Fruit fly (Drosophila melanogaster) whole organism, embryonic: ENCODE measurements around the gene Ccp84Ad.

Experiments
- ATbp ChIP-seq: fragments of 200-800 bp; sonication (Bioruptor generic); optimal IDR thresholded peaks from 2 replicates; lab custom pipeline; 2017; ENCODE audit warnings: missing biosample characterization, mild to moderate bottlenecking, missing genetic modification characterization, missing genetic modification reagents
- Blimp-1 ChIP-seq: fragments of 200-800 bp; sonication (Bioruptor generic); optimal IDR thresholded peaks from 3 replicates; lab custom pipeline; 2018; ENCODE audit warnings: missing biosample characterization, missing genetic modification characterization, mild to moderate bottlenecking, moderate library complexity, missing genetic modification reagents
- C15 ChIP-seq: fragments of 200-800 bp; sonication (Bioruptor generic); IDR thresholded peaks from 3 replicates; pipeline ENCODE4 v1.3.6; 2022; ENCODE audit warnings: missing biosample characterization, missing genetic modification characterization
- CG10147 ChIP-seq: fragments of 200-800 bp; sonication (Bioruptor generic); optimal IDR thresholded peaks from 2 replicates; lab custom pipeline; 2019; ENCODE audit warnings: missing biosample characterization, mild to moderate bottlenecking, missing genetic modification characterization, moderate library complexity
- CG12104 ChIP-seq: fragments of 200-800 bp; sonication (Bioruptor generic); optimal IDR thresholded peaks from 3 replicates; lab custom pipeline; 2016; ENCODE audit warnings: missing biosample characterization, missing genetic modification characterization
- CG13123 ChIP-seq: fragments of 200-800 bp; sonication (Bioruptor generic); optimal IDR thresholded peaks from 2 replicates; lab custom pipeline; 2016; ENCODE audit warnings: missing biosample characterization, missing genetic modification characterization
- CG14667 ChIP-seq: fragments of 200-800 bp; sonication (Bioruptor generic); IDR thresholded peaks from 2 replicates; pipeline ENCODE4 v1.3.6; 2022; ENCODE audit warnings: missing biosample characterization, missing genetic modification characterization
- CG16863 ChIP-seq: fragments of 200-800 bp; sonication (Bioruptor generic); optimal IDR thresholded peaks from 3 replicates; lab custom pipeline; 2016; ENCODE audit warnings: missing biosample characterization, missing genetic modification characterization
- CG17186 ChIP-seq: fragments of 200-800 bp; sonication (Bioruptor generic); optimal IDR thresholded peaks from 3 replicates; lab custom pipeline; 2017; ENCODE audit warnings: missing biosample characterization, missing genetic modification reagents, missing genetic modification characterization
- CG18619 ChIP-seq: fragments of 200-800 bp; sonication (Bioruptor generic); optimal IDR thresholded peaks from 3 replicates; lab custom pipeline; 2017; ENCODE audit warnings: missing biosample characterization, mild to moderate bottlenecking, missing genetic modification characterization
- CG2120 ChIP-seq: fragments of 200-800 bp; sonication (Bioruptor generic); optimal IDR thresholded peaks from 3 replicates; lab custom pipeline; 2016; ENCODE audit warnings: missing biosample characterization, missing genetic modification characterization
- CG2202 ChIP-seq: fragments of 200-800 bp; sonication (Bioruptor generic); optimal IDR thresholded peaks from 2 replicates; lab custom pipeline; 2018; ENCODE audit warnings: missing biosample characterization, mild to moderate bottlenecking, missing genetic modification characterization
- CG30020 ChIP-seq: fragments of 200-800 bp; optimal IDR thresholded peaks from 2 replicates; lab custom pipeline; 2019; ENCODE audit warnings: missing biosample characterization, mild to moderate bottlenecking, missing genetic modification characterization, moderate library complexity
- CG5245 ChIP-seq: fragments of 200-800 bp; sonication (Bioruptor generic); optimal IDR thresholded peaks from 3 replicates; lab custom pipeline; 2016; ENCODE audit warnings: missing biosample characterization, missing genetic modification characterization
- CG6854 ChIP-seq: fragments of 200-800 bp; sonication (Bioruptor generic); optimal IDR thresholded peaks from 3 replicates; lab custom pipeline; 2017; ENCODE audit warnings: missing biosample characterization, mild to moderate bottlenecking, missing genetic modification characterization
- CG7745 ChIP-seq: fragments of 200-800 bp; sonication (Bioruptor generic); optimal IDR thresholded peaks from 2 replicates; lab custom pipeline; 2018; ENCODE audit warnings: missing biosample characterization, mild to moderate bottlenecking, missing genetic modification characterization, moderate library complexity
- CG9817 ChIP-seq: fragments of 200-800 bp; sonication (Bioruptor generic); optimal IDR thresholded peaks from 2 replicates; lab custom pipeline; 2018; ENCODE audit warnings: missing biosample characterization, mild to moderate bottlenecking, missing genetic modification characterization, moderate library complexity
- Dfd ChIP-seq, 2 experiments: fragments of >200 bp; optimal IDR thresholded peaks; 2 replicates each; lab custom pipeline; 2017; ENCODE audit warnings: missing biosample characterization in 2 of 2, missing genetic modification characterization in 2 of 2
- Doc3 ChIP-seq: fragments of 200-800 bp; sonication (Bioruptor generic); IDR thresholded peaks from 3 replicates; pipeline ENCODE4 v1.3.6; 2022; ENCODE audit warnings: missing biosample characterization, missing genetic modification characterization; ENCODE audit not compliant: partially characterized antibody
- HLH4C ChIP-seq: fragments of 200-800 bp; sonication (Bioruptor generic); IDR thresholded peaks from 3 replicates; pipeline ENCODE4 v1.3.6; 2022; ENCODE audit warnings: missing biosample characterization, missing genetic modification characterization; ENCODE audit not compliant: partially characterized antibody
- Hand ChIP-seq: fragments of 200-800 bp; sonication (Bioruptor generic); optimal IDR thresholded peaks from 2 replicates; lab custom pipeline; 2017; ENCODE audit warnings: mild to moderate bottlenecking, missing biosample characterization, missing genetic modification reagents, missing genetic modification characterization
- Hey ChIP-seq: fragments of 200-800 bp; sonication (Bioruptor generic); optimal IDR thresholded peaks from 3 replicates; lab custom pipeline; 2018; ENCODE audit warnings: missing biosample characterization, mild to moderate bottlenecking, missing genetic modification characterization
- Hr3 ChIP-seq: fragments of 200-800 bp; sonication (Bioruptor generic); optimal IDR thresholded peaks from 3 replicates; lab custom pipeline; 2016; ENCODE audit warnings: missing biosample characterization, missing genetic modification characterization
- Hsf ChIP-seq: fragments of 200-800 bp; sonication (Bioruptor generic); optimal IDR thresholded peaks from 3 replicates; lab custom pipeline; 2016; ENCODE audit warnings: missing biosample characterization, missing genetic modification characterization
- MESR4 ChIP-seq: fragments of 200-800 bp; sonication (Bioruptor generic); optimal IDR thresholded peaks from 2 replicates; lab custom pipeline; 2018; ENCODE audit warnings: missing biosample characterization, mild to moderate bottlenecking, missing genetic modification characterization, moderate library complexity
- Oaz ChIP-seq: fragments of 200-800 bp; sonication (Bioruptor generic); IDR thresholded peaks from 2 replicates; pipeline ENCODE4 v1.3.6; 2022; ENCODE audit warnings: missing biosample characterization, missing genetic modification characterization
- Rx ChIP-seq: fragments of 200-800 bp; sonication (Bioruptor generic); IDR thresholded peaks from 2 replicates; pipeline ENCODE4 v1.3.6; 2022; ENCODE audit warnings: missing biosample characterization, missing genetic modification characterization
- Six4 ChIP-seq: fragments of 200-800 bp; sonication (Bioruptor generic); optimal IDR thresholded peaks from 2 replicates; lab custom pipeline; 2016; ENCODE audit warnings: missing biosample characterization, missing genetic modification characterization
- Spps ChIP-seq: fragments of 200-800 bp; sonication (Bioruptor generic); optimal IDR thresholded peaks from 2 replicates; lab custom pipeline; 2018; ENCODE audit warnings: missing biosample characterization, mild to moderate bottlenecking, missing genetic modification characterization
- Ssrp ChIP-seq: fragments of 200-800 bp; sonication (Bioruptor generic); optimal IDR thresholded peaks from 2 replicates; lab custom pipeline; 2018; ENCODE audit warnings: missing biosample characterization, mild to moderate bottlenecking, missing genetic modification characterization, moderate library complexity
- Xbp1 ChIP-seq: fragments of 200-800 bp; sonication (Bioruptor generic); optimal IDR thresholded peaks from 3 replicates; lab custom pipeline; 2016; ENCODE audit warnings: missing biosample characterization, mild to moderate bottlenecking, missing genetic modification characterization
- Xrp1 ChIP-seq: fragments of 200-800 bp; sonication (Bioruptor generic); IDR thresholded peaks from 2 replicates; pipeline ENCODE4 v1.3.6; 2022; ENCODE audit warnings: missing biosample characterization, missing genetic modification characterization
- abd-A ChIP-seq: fragments of 200-800 bp; sonication (Bioruptor generic); optimal IDR thresholded peaks from 3 replicates; lab custom pipeline; 2019; ENCODE audit warnings: missing biosample characterization, mild to moderate bottlenecking, missing genetic modification characterization, moderate library complexity
- aop ChIP-seq: fragments of 200-800 bp; sonication (Bioruptor generic); IDR thresholded peaks from 2 replicates; pipeline ENCODE4 v1.3.6; 2022; ENCODE audit warnings: missing biosample characterization, missing genetic modification characterization
- ash1 ChIP-seq: fragments of 200-800 bp; sonication (Bioruptor generic); optimal IDR thresholded peaks from 2 replicates; lab custom pipeline; 2018; ENCODE audit warnings: missing biosample characterization, mild to moderate bottlenecking, missing genetic modification characterization
- az2 ChIP-seq: fragments of 200-800 bp; sonication (Bioruptor generic); optimal IDR thresholded peaks from 3 replicates; lab custom pipeline; 2016; ENCODE audit warnings: missing biosample characterization, missing genetic modification characterization
- dmrt99B ChIP-seq: fragments of 200-800 bp; sonication (Bioruptor generic); optimal IDR thresholded peaks from 2 replicates; lab custom pipeline; 2018; ENCODE audit warnings: missing biosample characterization, mild to moderate bottlenecking, missing genetic modification characterization, moderate library complexity
- dpn ChIP-seq, 2 experiments: fragments of 200-800 bp; sonication (Bioruptor generic); optimal IDR thresholded peaks; 3 replicates each; lab custom pipeline; 2016; ENCODE audit warnings: missing biosample characterization in 2 of 2, missing genetic modification characterization in 2 of 2
- ken ChIP-seq: fragments of 200-800 bp; sonication (Bioruptor generic); IDR thresholded peaks from 3 replicates; pipeline ENCODE4 v1.3.6; 2022; ENCODE audit warnings: missing biosample characterization, missing genetic modification characterization
- pan ChIP-seq, 4 experiments: fragments of >200 bp in 3 of 4; fragments of 200-800 bp in 1 of 4; sonication (Bioruptor generic) in 1 of 4; optimal IDR thresholded peaks in 3 of 4; IDR thresholded peaks in 1 of 4; 2 replicates each; pipeline versions ENCODE4 v1.3.6 to Lab custom; 2017 to 2022; ENCODE audit warnings: missing biosample characterization in 2 of 4, missing genetic modification characterization in 2 of 4, mixed read lengths in 1 of 4
- pzg ChIP-seq: fragments of 200-800 bp; sonication (Bioruptor generic); optimal IDR thresholded peaks from 3 replicates; lab custom pipeline; 2018; ENCODE audit warnings: missing biosample characterization, mild to moderate bottlenecking, missing genetic modification characterization, moderate library complexity
- ranshi ChIP-seq: fragments of 200-800 bp; sonication (Bioruptor generic); IDR thresholded peaks from 2 replicates; pipeline ENCODE4 v1.3.6; 2022; ENCODE audit warnings: missing biosample characterization, missing genetic modification characterization
- ro ChIP-seq: fragments of 200-800 bp; sonication (Bioruptor generic); IDR thresholded peaks from 2 replicates; pipeline ENCODE4 v1.3.6; 2022; ENCODE audit warnings: missing biosample characterization, missing genetic modification characterization
- run ChIP-seq: fragments of 200-800 bp; sonication (Bioruptor generic); optimal IDR thresholded peaks from 3 replicates; lab custom pipeline; 2018; ENCODE audit warnings: missing biosample characterization, mild to moderate bottlenecking, missing genetic modification characterization
- sens ChIP-seq: fragments of 200-800 bp; sonication (Bioruptor generic); peaks from one replicate; lab custom pipeline; 2016; ENCODE audit warnings: missing biosample characterization, missing genetic modification characterization
- sisA ChIP-seq: fragments of 200-800 bp; sonication (Bioruptor generic); IDR thresholded peaks from 2 replicates; pipeline ENCODE4 v1.3.6; 2022; ENCODE audit warnings: missing biosample characterization, missing genetic modification characterization
- tap ChIP-seq: fragments of 200-800 bp; optimal IDR thresholded peaks from 3 replicates; lab custom pipeline; 2019; ENCODE audit warnings: missing biosample characterization, mild to moderate bottlenecking, missing genetic modification characterization, moderate library complexity
- tll ChIP-seq, 2 experiments: fragments of 200-800 bp in 1 of 2; fragments of >200 bp in 1 of 2; sonication (Bioruptor generic) in 1 of 2; optimal IDR thresholded peaks; 2 replicates each; lab custom pipeline; 2017 to 2019; ENCODE audit warnings: missing biosample characterization in 2 of 2, missing genetic modification characterization in 2 of 2, mild to moderate bottlenecking in 1 of 2, moderate library complexity in 1 of 2
- vvl ChIP-seq: fragments of 200-800 bp; sonication (Bioruptor generic); IDR thresholded peaks from 2 replicates; pipeline ENCODE4 v1.3.6; 2022; ENCODE audit warnings: missing biosample characterization, missing genetic modification characterization
- zfh2 ChIP-seq: fragments of 200-800 bp; sonication (Bioruptor generic); optimal IDR thresholded peaks from 2 replicates; lab custom pipeline; 2016; ENCODE audit warnings: missing biosample characterization, missing genetic modification characterization

Gene Ccp84Ad

DNA sequence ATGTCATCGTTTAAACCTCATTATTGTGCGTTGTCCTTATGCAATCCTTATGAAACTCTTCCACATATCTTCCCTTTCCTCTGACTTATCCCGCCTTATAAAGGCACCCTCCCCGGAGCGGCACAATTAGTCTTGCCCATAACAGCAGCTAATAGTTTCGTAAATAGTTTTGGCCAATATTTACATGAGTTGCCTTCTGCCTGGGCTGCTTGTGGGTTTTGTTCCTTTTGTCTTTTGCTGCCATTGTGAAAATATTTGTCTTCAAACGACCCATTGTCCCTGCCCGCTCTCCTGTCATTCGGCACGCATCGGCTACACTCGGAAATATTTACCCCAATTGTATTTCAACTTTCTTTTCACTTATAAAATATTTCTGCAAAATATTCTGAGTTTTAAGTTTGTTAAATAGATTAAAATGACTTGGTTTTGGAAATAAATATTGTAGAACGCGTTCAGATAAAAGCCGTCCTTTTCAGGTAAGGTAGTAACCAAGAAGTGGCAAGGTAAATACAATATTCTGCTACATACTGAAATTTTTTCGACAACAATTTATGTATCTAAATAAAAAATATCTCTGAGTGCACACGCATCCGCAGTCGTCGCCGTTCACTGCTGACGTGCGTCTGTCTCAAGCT is 31.1 kb downstream of the Ccp84Ad start (continued):
- TF ChIP-seq abd-A (no peak), Oaz (no peak), Spps (no peak), Hr3 (GFP tag; lab: Kevin White, UChicago) (no peak), Xrp1 (GFP tag; lab: Robert Waterston, UW) (peak; percentile 62), CG9817 (tag; lab: Kevin White, UChicago) (no peak), vvl (GFP tag; lab: Robert Waterston, UW) (no peak), CG2202 (tag; lab: Kevin White, UChicago) (no peak), CG30020 (tag; lab: Kevin White, UChicago) (no peak), ken (0 out of 3 replicates have a peak, but pooled peaks have one; percentile 31), tll (GFP tag; optimal IDR thresholded peaks at IDR 0.05; lab: Kevin White, UChicago) (peak in 1 of 2 experiments; percentile 94), CG5245 (GFP tag; lab: Kevin White, UChicago) (no peak), run (tag; lab: Kevin White, UChicago) (no peak), Rx (GFP tag; lab: Robert Waterston, UW) (no peak), az2 (GFP tag; lab: Kevin White, UChicago) (peak; percentile 38), pan (optimal IDR thresholded peaks at IDR 0.05; lab: Kevin White, UChicago) (no peak), pan (GFP tag; optimal IDR thresholded peaks at IDR 0.05 in 1 of 2, IDR thresholded peaks at IDR 0.05 in 1 of 2) (peak in 1 of 2 experiments; percentile 29), tap (tag; lab: Kevin White, UChicago) (no peak), Ssrp (tag; lab: Kevin White, UChicago) (peak; percentile 35), CG18619 (GFP tag; lab: Kevin White, UChicago) (no peak), dpn (GFP tag; optimal IDR thresholded peaks at IDR 0.05; lab: Kevin White, UChicago) (peak in 1 of 2 experiments; percentile 2), Doc3 (no peak), dmrt99B (tag; lab: Kevin White, UChicago) (peak; percentile 66), CG13123 (no peak), ranshi (no peak), zfh2 (no peak), HLH4C (GFP tag; lab: Robert Waterston, UW) (no peak), Xbp1 (GFP tag; lab: Kevin White, UChicago) (peak; percentile 37), Hsf (GFP tag; lab: Kevin White, UChicago) (peak; percentile 40), sens (peak; percentile 94), CG10147 (GFP tag; lab: Kevin White, UChicago) (no peak), ATbp (GFP tag; lab: Kevin White, UChicago) (peak; percentile 23), Blimp-1 (peak; percentile 58), CG17186 (GFP tag; lab: Kevin White, UChicago) (no peak), ro (GFP tag; lab: Robert Waterston, UW) (no peak), aop (no peak), Six4 (GFP tag; lab: Kevin White, UChicago) (no peak), CG12104 (GFP tag; lab: Kevin White, UChicago) (no peak), Dfd (GFP tag; optimal IDR thresholded peaks at IDR 0.05; lab: Kevin White, UChicago) (no peak), Hand (GFP tag; lab: Kevin White, UChicago) (no peak), pzg (no peak), CG6854 (no peak), CG7745 (tag; lab: Kevin White, UChicago) (no peak), CG16863 (GFP tag; lab: Kevin White, UChicago) (no peak), C15 (no peak), sisA (GFP tag; lab: Robert Waterston, UW) (no peak; the same call in 1 of the 2 replicates), CG14667 (GFP tag; lab: Robert Waterston, UW) (no peak), Hey (no peak), CG2120 (GFP tag; lab: Kevin White, UChicago) (no peak), ash1 (GFP tag; lab: Kevin White, UChicago) (no peak), MESR4 (GFP tag; lab: Kevin White, UChicago) (no peak)
